Fruit fly (Drosophila melanogaster) whole organism, wandering third instar larva: ENCODE measurements around the gene moi.

Experiments
- Abd-B ChIP-seq: fragments of >200 bp; optimal IDR thresholded peaks from 2 replicates; lab custom pipeline; 2017; ENCODE audit warnings: missing biosample characterization, missing genetic modification characterization
- CG32264 ChIP-seq: fragments of 200-800 bp; sonication (Bioruptor generic); optimal IDR thresholded peaks from 2 replicates; lab custom pipeline; 2016; ENCODE audit warnings: missing biosample characterization, missing genetic modification characterization
- CG9705 ChIP-seq: fragments of 200-800 bp; sonication (Bioruptor generic); optimal IDR thresholded peaks from 2 replicates; lab custom pipeline; 2018; ENCODE audit warnings: missing biosample characterization, mild to moderate bottlenecking, missing genetic modification characterization
- CrebA ChIP-seq: fragments of 200-800 bp; sonication (Bioruptor generic); optimal IDR thresholded peaks from 2 replicates; lab custom pipeline; 2016; ENCODE audit warnings: missing biosample characterization, mild to moderate bottlenecking, missing genetic modification characterization, borderline replicate concordance
- Dfd ChIP-seq: fragments of >200 bp; optimal IDR thresholded peaks from 2 replicates; lab custom pipeline; 2017; ENCODE audit warnings: missing biosample characterization, missing genetic modification characterization
- Dif ChIP-seq: fragments of 200-275, 200-300 bp; sonication (Bioruptor generic); optimal IDR thresholded peaks from 2 replicates; lab custom pipeline; 2018; ENCODE audit warnings: missing biosample characterization, missing genetic modification characterization; ENCODE audit not compliant: partially characterized antibody
- HLH106 ChIP-seq: fragments of 200-800 bp; optimal IDR thresholded peaks from 3 replicates; lab custom pipeline; 2019; ENCODE audit warnings: missing biosample characterization, mild to moderate bottlenecking, missing genetic modification characterization, moderate library complexity
- Hnf4 ChIP-seq: fragments of 200-800 bp; sonication (Bioruptor generic); optimal IDR thresholded peaks from 2 replicates; lab custom pipeline; 2016; ENCODE audit warnings: missing biosample characterization, mild to moderate bottlenecking, missing genetic modification characterization
- Hr83 ChIP-seq: fragments of 200-300 bp; sonication (Bioruptor generic); optimal IDR thresholded peaks from 2 replicates; lab custom pipeline; 2016; ENCODE audit warnings: missing biosample characterization, mild to moderate bottlenecking, missing genetic modification characterization, moderate library complexity; ENCODE audit not compliant: poor library complexity, severe bottlenecking
- Jra ChIP-seq: sonication (Bioruptor generic); optimal IDR thresholded peaks from 2 replicates; lab custom pipeline; 2016; ENCODE audit warnings: missing biosample characterization, missing genetic modification characterization
- Mio ChIP-seq: sonication (Bioruptor generic); optimal IDR thresholded peaks from 2 replicates; lab custom pipeline; 2016; ENCODE audit warnings: missing biosample characterization, missing genetic modification characterization
- Myc ChIP-seq: fragments of >200 bp; optimal IDR thresholded peaks from 2 replicates; lab custom pipeline; 2017
- N ChIP-seq: fragments of >200 bp; optimal IDR thresholded peaks from 2 replicates; lab custom pipeline; 2018; ENCODE audit warnings: missing biosample characterization, missing external identifiers, missing genetic modification characterization
- OdsH ChIP-seq: fragments of 200-800 bp; sonication (Bioruptor generic); optimal IDR thresholded peaks from 2 replicates; lab custom pipeline; 2016; ENCODE audit warnings: missing biosample characterization, mild to moderate bottlenecking, missing genetic modification characterization
- Rel ChIP-seq, 2 experiments: fragments of 200-800 bp; sonication (Bioruptor generic) in 1 of 2; optimal IDR thresholded peaks; 2 replicates in 1 of 2; 3 replicates in 1 of 2; lab custom pipeline; 2016 to 2019; ENCODE audit warnings: mild to moderate bottlenecking in 2 of 2, missing biosample characterization in 2 of 2, missing genetic modification characterization in 2 of 2, moderate library complexity in 1 of 2
- Sp1 ChIP-seq: fragments of 200-800 bp; sonication (Bioruptor generic); optimal IDR thresholded peaks from 3 replicates; lab custom pipeline; 2019; ENCODE audit warnings: missing biosample characterization, mild to moderate bottlenecking, missing genetic modification characterization, moderate library complexity
- Vsx2 ChIP-seq: fragments of 200-300, 225-300 bp; sonication (Bioruptor generic); optimal IDR thresholded peaks from 2 replicates; lab custom pipeline; 2018; ENCODE audit warnings: missing biosample characterization, missing genetic modification characterization; ENCODE audit not compliant: partially characterized antibody
- dl ChIP-seq, 2 experiments: fragments of 175-275, 200-275 bp in 1 of 2; fragments of 200-275 bp in 1 of 2; sonication (Bioruptor generic); optimal IDR thresholded peaks; lab custom pipeline; 2018; ENCODE audit warnings: mild to moderate bottlenecking in 2 of 2, missing biosample characterization in 2 of 2, missing genetic modification characterization in 2 of 2, moderate library complexity in 2 of 2; ENCODE audit not compliant: partially characterized antibody in 2 of 2, insufficient read depth in 1 of 2
- foxo ChIP-seq, 2 experiments: fragments of 200-800 bp; sonication (Bioruptor generic); optimal IDR thresholded peaks; 2 replicates in 1 of 2; 3 replicates in 1 of 2; lab custom pipeline; 2016 to 2017; ENCODE audit warnings: missing biosample characterization in 2 of 2, missing genetic modification characterization in 2 of 2
- fru ChIP-seq: fragments of 200-800 bp; sonication (Bioruptor generic); optimal IDR thresholded peaks from 3 replicates; lab custom pipeline; 2016; ENCODE audit warnings: missing biosample characterization, mild to moderate bottlenecking, missing genetic modification characterization
- h ChIP-seq: fragments of 200-800 bp; sonication (Bioruptor generic); optimal IDR thresholded peaks from 3 replicates; lab custom pipeline; 2016; ENCODE audit warnings: missing biosample characterization, mild to moderate bottlenecking, missing genetic modification characterization
- pan ChIP-seq: fragments of >200 bp; optimal IDR thresholded peaks from 2 replicates; lab custom pipeline; 2017
- psq ChIP-seq: fragments of 200-800 bp; sonication (Bioruptor generic); optimal IDR thresholded peaks from 3 replicates; lab custom pipeline; 2017; ENCODE audit warnings: missing biosample characterization, mild to moderate bottlenecking, missing genetic modification characterization, moderate library complexity
- rgr ChIP-seq: fragments of 200-800 bp; sonication (Bioruptor generic); optimal IDR thresholded peaks from 3 replicates; lab custom pipeline; 2016; ENCODE audit warnings: missing biosample characterization, mild to moderate bottlenecking, missing genetic modification characterization
- sage ChIP-seq: fragments of 200-800 bp; sonication (Bioruptor generic); optimal IDR thresholded peaks from 2 replicates; lab custom pipeline; 2016; ENCODE audit warnings: missing biosample characterization, mild to moderate bottlenecking, missing genetic modification characterization
- sv ChIP-seq: fragments of 200-800 bp; sonication (Bioruptor generic); optimal IDR thresholded peaks from 3 replicates; lab custom pipeline; 2016; ENCODE audit warnings: missing biosample characterization, missing genetic modification characterization
- tai ChIP-seq: sonication (Bioruptor generic); optimal IDR thresholded peaks from 2 replicates; lab custom pipeline; 2016; ENCODE audit warnings: missing biosample characterization, missing genetic modification characterization
- usp ChIP-seq: fragments of >200 bp; optimal IDR thresholded peaks from 2 replicates; lab custom pipeline; 2017; ENCODE audit warnings: missing biosample characterization, missing genetic modification characterization
- woc ChIP-seq: sonication (Bioruptor generic); optimal IDR thresholded peaks from 2 replicates; lab custom pipeline; 2016; ENCODE audit warnings: missing biosample characterization, mild to moderate bottlenecking, missing genetic modification characterization

Gene moi

DNA sequence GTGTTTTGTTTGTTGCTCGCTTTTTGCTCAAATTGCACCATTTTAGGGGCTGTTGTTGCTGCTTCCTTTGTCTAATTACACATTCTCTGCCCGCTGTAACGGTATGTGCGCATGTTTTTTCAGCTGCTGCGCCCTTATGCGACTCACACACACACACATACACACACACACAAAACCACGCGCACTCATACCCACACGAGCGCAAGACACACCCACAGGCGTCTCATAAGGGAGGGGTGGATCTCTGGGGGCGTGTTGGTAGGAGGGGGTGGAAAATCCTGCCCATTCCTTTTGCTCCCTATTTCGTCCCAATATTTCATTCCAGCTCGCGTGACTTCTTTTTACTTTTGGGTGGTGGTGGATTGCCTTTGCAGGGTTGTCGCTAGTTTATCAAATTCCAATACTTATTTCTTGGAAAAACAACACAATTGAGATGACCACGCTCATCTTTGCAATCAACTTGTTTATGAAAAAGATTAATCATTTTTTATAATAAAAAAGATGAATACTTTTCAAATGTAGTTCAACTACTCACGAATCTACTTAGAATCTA, 10.2 kb upstream of the moi start:
- TF ChIP-seq Dif (GFP tag; lab: Kevin White, UChicago) (no peak), Jra (GFP tag; lab: Kevin White, UChicago) (no peak)

DNA sequence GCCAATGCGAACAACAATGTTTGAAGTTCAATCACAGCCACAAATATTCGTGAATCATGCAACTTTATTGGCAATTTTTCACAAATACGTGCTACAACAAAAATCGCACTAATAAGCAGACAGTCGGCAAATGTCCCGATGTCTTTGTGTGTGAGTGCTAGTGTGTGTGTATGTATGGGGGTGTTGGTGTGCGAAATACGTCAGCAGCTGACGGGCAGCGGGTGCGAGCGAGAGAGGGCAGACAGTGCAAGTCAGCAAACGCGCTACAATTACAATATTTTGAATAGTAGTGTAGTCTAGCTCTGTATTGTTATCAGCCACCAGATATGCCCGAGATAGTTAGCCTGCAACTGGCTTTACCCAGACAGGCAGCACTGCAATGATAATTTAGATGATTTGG, 9.3 kb upstream of the moi start:
- no peak for TF ChIP-seq Vsx2 (GFP tag; lab: Kevin White, UChicago)
- TF ChIP-seq Rel (GFP tag; optimal IDR thresholded peaks at IDR 0.05; lab: Kevin White, UChicago): no peak
- TF ChIP-seq Rel (tag; optimal IDR thresholded peaks at IDR 0.05; lab: Kevin White, UChicago): peak; percentile 14

DNA sequence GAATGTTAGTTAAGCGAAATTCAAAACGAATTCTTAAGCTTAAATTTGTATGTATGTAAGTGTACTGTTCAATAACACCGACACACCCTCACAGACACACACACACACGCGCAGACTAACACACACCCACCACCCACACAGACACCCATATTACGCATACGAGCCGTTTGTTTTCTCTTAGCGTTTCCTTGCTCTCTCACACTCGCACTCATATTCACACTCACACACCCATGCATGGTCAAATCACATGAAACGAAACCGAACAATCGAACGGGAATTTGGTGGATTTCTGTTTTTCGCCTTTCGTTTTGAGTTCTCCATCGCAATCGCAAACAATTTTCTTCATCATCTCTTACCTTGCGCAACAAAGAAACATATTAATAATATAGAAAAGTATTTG, 6.1 kb upstream of the moi start:
- TF ChIP-seq dl (GFP tag; optimal IDR thresholded peaks at IDR 0.05; lab: Kevin White, UChicago; ENCODE audit: insufficient read depth in 1 of 2, partially characterized antibody in 2 of 2) (peak in 1 of 2 experiments; percentile 41), Rel (GFP tag; optimal IDR thresholded peaks at IDR 0.05; lab: Kevin White, UChicago) (no peak), Rel (tag; optimal IDR thresholded peaks at IDR 0.05; lab: Kevin White, UChicago) (peak; percentile 10), CG32264 (GFP tag; lab: Kevin White, UChicago) (no peak), N (GFP tag; lab: Kevin White, UChicago) (peak; percentile 69), Hr83 (GFP tag; lab: Kevin White, UChicago) (peak; percentile 16), Dif (GFP tag; lab: Kevin White, UChicago) (peak; percentile 69), psq (GFP tag; lab: Kevin White, UChicago) (peak; percentile 22), tai (GFP tag; lab: Kevin White, UChicago) (no peak)
- TF ChIP-seq, all 38 proteins: peak for 6

DNA sequence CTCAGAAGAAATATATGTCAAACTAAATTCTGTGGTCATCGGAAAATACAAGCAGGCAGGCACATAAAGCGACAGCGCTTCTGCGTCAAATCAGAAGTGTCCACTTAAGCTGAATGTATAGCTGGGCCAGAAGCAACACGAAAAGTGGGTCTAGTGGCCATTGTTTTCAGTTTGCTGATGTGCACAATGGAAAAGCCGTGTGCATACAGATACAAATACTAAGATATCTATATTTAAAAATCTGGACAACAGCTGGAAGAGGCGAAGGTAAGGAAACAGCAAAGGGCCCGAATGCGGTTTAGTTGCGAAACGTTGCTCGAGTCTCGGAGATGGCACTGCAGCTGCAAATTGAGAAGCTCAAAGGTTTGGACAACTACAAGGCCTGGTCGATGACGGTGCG, 4.5 kb upstream of the moi start, which contains the start of gene CG18598:
TSS of gene CG18598 (plus strand) at position 301 of the 400 bp plus-strand sequence.
- TF ChIP-seq HLH106 (tag; lab: Kevin White, UChicago) (no peak), CrebA (GFP tag; lab: Kevin White, UChicago) (no peak)
- TF ChIP-seq, all 38 proteins: peak for 0

DNA sequence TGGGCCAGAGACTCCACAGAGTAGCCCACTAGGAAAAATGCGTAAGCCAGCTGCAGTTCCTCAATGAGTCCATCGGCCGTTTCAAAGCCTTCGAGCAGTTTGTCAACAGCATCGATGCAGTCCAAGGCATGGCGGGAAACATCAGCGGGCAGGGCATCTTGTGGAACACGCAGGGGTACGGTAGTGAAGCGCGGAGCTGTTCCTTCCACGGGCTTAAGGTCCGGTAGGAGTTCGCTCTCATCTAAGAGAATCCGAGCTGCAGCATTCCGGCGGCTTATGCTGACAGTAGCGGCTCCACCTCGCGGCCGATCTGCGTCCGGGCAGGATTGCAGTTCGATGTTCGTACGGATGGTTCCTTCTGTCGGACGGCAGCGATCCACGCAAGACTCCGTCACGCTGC, 3.5 kb upstream of the moi start:
- TF ChIP-seq rgr (GFP tag; lab: Kevin White, UChicago): no peak
- no peak for TF ChIP-seq fru (GFP tag; lab: Kevin White, UChicago)
- TF ChIP-seq Dif (GFP tag; lab: Kevin White, UChicago): no peak
- no peak for TF ChIP-seq Rel (GFP tag; optimal IDR thresholded peaks at IDR 0.05; lab: Kevin White, UChicago)
- no peak for TF ChIP-seq Rel (tag; optimal IDR thresholded peaks at IDR 0.05; lab: Kevin White, UChicago)
- TF ChIP-seq foxo (GFP tag; optimal IDR thresholded peaks at IDR 0.05; lab: Kevin White, UChicago): no peak
- no peak for TF ChIP-seq sage (GFP tag; lab: Kevin White, UChicago)
- no peak for TF ChIP-seq OdsH (GFP tag; lab: Kevin White, UChicago)
- no peak for TF ChIP-seq woc (GFP tag; lab: Kevin White, UChicago)
- TF ChIP-seq Hnf4 (GFP tag; lab: Kevin White, UChicago): no peak
- no peak for TF ChIP-seq tai (GFP tag; lab: Kevin White, UChicago)
- TF ChIP-seq Vsx2 (GFP tag; lab: Kevin White, UChicago): no peak
- TF ChIP-seq CG9705 (GFP tag; lab: Kevin White, UChicago): no peak
- no peak for TF ChIP-seq Abd-B (GFP tag; lab: Kevin White, UChicago)
- TF ChIP-seq pan (lab: Kevin White, UChicago): no peak
- no peak for TF ChIP-seq h (GFP tag; lab: Kevin White, UChicago)

DNA sequence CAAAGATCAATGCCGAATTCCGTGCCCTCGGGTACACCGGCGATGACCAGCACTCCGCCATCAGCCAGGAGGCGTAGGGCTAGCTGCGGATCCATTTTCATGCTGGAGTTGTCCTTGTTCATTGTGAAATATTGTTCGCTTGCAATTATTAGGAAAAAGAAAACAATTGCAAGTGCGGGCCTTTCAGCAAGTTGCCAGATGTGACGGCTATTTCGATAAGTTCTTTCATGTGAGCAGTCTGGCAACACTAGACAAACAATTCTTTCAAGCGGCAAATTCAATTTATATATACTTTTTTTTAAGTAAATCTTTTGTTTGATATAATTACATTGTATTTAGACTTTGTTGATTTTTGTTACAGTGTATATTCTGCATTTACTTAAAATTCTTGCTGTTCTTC, 2.8 kb upstream of the moi start, which contains the start of gene CG12320:
TSS of gene CG12320 (minus strand) at position 157 of the 400 bp plus-strand sequence.
- TF ChIP-seq Sp1 (GFP tag; lab: Kevin White, UChicago): no peak
- TF ChIP-seq Dfd (GFP tag; lab: Kevin White, UChicago): no peak
- TF ChIP-seq sv (GFP tag; lab: Kevin White, UChicago): no peak
- TF ChIP-seq usp (GFP tag; lab: Kevin White, UChicago): no peak
- no peak for TF ChIP-seq Abd-B (GFP tag; lab: Kevin White, UChicago)
- TF ChIP-seq Mio (GFP tag; lab: Kevin White, UChicago): no peak
- no peak for TF ChIP-seq Hr83 (GFP tag; lab: Kevin White, UChicago)
- no peak for TF ChIP-seq Vsx2 (GFP tag; lab: Kevin White, UChicago)
- no peak for TF ChIP-seq Myc
